Fruit fly (Drosophila melanogaster) whole organism, wandering third instar larva: ENCODE measurements around the gene TMEM216.

Experiments
- OdsH ChIP-seq: fragments of 200-800 bp; sonication (Bioruptor generic); optimal IDR thresholded peaks from 2 replicates; lab custom pipeline; 2016; ENCODE audit warnings: missing biosample characterization, mild to moderate bottlenecking, missing genetic modification characterization
- h ChIP-seq: fragments of 200-800 bp; sonication (Bioruptor generic); optimal IDR thresholded peaks from 3 replicates; lab custom pipeline; 2016; ENCODE audit warnings: missing biosample characterization, mild to moderate bottlenecking, missing genetic modification characterization
- lola ChIP-seq: fragments of >200 bp; optimal IDR thresholded peaks from 2 replicates; lab custom pipeline; 2017; ENCODE audit warnings: missing biosample characterization, missing genetic modification characterization

DNA sequence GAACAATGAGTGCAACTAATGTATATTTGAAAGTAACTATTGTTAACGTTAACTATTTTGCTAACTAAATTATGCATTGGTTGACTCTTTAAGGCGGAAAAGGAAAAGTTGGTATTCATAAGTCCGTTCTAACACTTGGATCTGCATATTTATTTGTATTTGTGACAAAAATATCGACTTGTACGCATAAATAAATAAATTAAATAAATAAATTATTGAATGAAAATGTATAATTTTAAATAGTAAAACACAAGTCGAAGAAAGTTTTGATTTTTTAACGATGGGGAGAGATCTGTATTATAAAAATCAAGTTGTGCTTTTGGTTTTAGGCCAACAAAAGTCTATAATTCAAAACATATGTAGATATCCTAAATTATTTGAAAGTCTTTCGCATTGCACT, 48.5 kb upstream of the TMEM216 start, which contains the start of gene CG8036:
- no peak for TF ChIP-seq lola
- no peak for TF ChIP-seq h (GFP tag; lab: Kevin White, UChicago)
- TF ChIP-seq OdsH (GFP tag; lab: Kevin White, UChicago), result no peak
